Worm (Caenorhabditis elegans) whole organism, L4/young adult: ENCODE results near the gene Y25C1A.6.

Experiments used
- W03F9.2 ChIP-seq: fragments of 150-350 bp; optimal IDR thresholded peaks from 2 replicates; lab custom pipeline; 2014; ENCODE audit warnings: missing biosample characterization, missing genetic modification characterization
- dao-5 ChIP-seq: sonication (generic microtip); optimal IDR thresholded peaks from 2 replicates; lab custom pipeline; 2016; ENCODE audit warnings: missing genotype, missing genetic modification characterization, moderate library complexity, missing compliant biosample characterization
- him-1 ChIP-seq: sonication (generic microtip); optimal IDR thresholded peaks from 2 replicates; lab custom pipeline; 2016; ENCODE audit warnings: missing genotype, missing genetic modification reagents, missing genetic modification characterization, missing compliant biosample characterization

- no peak for TF ChIP-seq W03F9.2 (tag; lab: Kevin White, UChicago)
- TF ChIP-seq dao-5 (tag; lab: Kevin White, UChicago) = no peak
- no peak for TF ChIP-seq him-1 (tag; lab: Kevin White, UChicago)
Observed at ce11 chrII:3023381-3023935, 37.4 kb upstream of the Y25C1A.6 start, which contains the start of gene clec-2.
